Worm (Caenorhabditis elegans): Measurements from ENCODE around the gene ung-1.
A peak's percentile ranks its signal among the peaks of the same experiment; 100 is the strongest.

ung-1 gene

ce11 chrIII:11999543-11999942, 25.6 kb upstream of the ung-1 start:
- TF ChIP-seq nhr-237 (tag; optimal IDR thresholded peaks at IDR 0.05) (no peak), mab-5 (tag; optimal IDR thresholded peaks at IDR 0.05) (no peak), lin-11 (tag; optimal IDR thresholded peaks at IDR 0.05) (no peak), R02D3.7 (tag; optimal IDR thresholded peaks at IDR 0.05) (no peak), F13H6.1 (tag; optimal IDR thresholded peaks at IDR 0.05) (no peak), C34F6.9 (tag; optimal IDR thresholded peaks at IDR 0.05) (no peak), blmp-1 (tag; optimal IDR thresholded peaks at IDR 0.05; ENCODE audit: insufficient read depth) (no peak)

- no peak for TF ChIP-seq nhr-6 (tag; optimal IDR thresholded peaks at IDR 0.05)
- no peak for TF ChIP-seq ceh-16 (tag; optimal IDR thresholded peaks at IDR 0.05)
- no peak for TF ChIP-seq ztf-1 (GFP tag; conservative IDR thresholded peaks at IDR 0.05)
- TF ChIP-seq mdl-1 (tag; optimal IDR thresholded peaks at IDR 0.05): no peak
Measured at ce11 chrIII:11995783-11996182, 21.9 kb upstream of the ung-1 start.

ce11 chrIII:11991654-11992292, 17.9 kb upstream of the ung-1 start:
- no peak for TF ChIP-seq sem-4 (tag; optimal IDR thresholded peaks at IDR 0.05)
- TF ChIP-seq Y55F3AM.14 (GFP tag; optimal IDR thresholded peaks at IDR 0.05): no peak
- TF ChIP-seq nhr-25 (tag; optimal IDR thresholded peaks at IDR 0.05): no peak
- no peak for TF ChIP-seq crh-2 (tag; optimal IDR thresholded peaks at IDR 0.05)
- no peak for TF ChIP-seq ztf-4 (tag; optimal IDR thresholded peaks at IDR 0.05)

- no peak for TF ChIP-seq unc-62 (GFP tag; optimal IDR thresholded peaks at IDR 0.05)
- no peak for TF ChIP-seq gmeb-1 (tag; optimal IDR thresholded peaks at IDR 0.05)
- no peak for TF ChIP-seq skn-1 (tag; optimal IDR thresholded peaks at IDR 0.05)
- no peak for TF ChIP-seq ceh-16 (tag; optimal IDR thresholded peaks at IDR 0.05)
- no peak for TF ChIP-seq peb-1 (tag; optimal IDR thresholded peaks at IDR 0.05)
- no peak for TF ChIP-seq nhr-77 (tag; optimal IDR thresholded peaks at IDR 0.05)
- TF ChIP-seq mab-5 (tag; optimal IDR thresholded peaks at IDR 0.05): no peak
- no peak for TF ChIP-seq ama-1 (optimal IDR thresholded peaks at IDR 0.05)
- TF ChIP-seq nhr-12 (tag; optimal IDR thresholded peaks at IDR 0.05): no peak
- TF ChIP-seq elt-3 (tag; optimal IDR thresholded peaks at IDR 0.05): no peak
- no peak for TF ChIP-seq R02D3.7 (tag; optimal IDR thresholded peaks at IDR 0.05)
- no peak for TF ChIP-seq nhr-237 (tag; optimal IDR thresholded peaks at IDR 0.05)
- no peak for TF ChIP-seq lin-39 (tag; optimal IDR thresholded peaks at IDR 0.05)
- no peak for TF ChIP-seq sem-4 (tag; optimal IDR thresholded peaks at IDR 0.05)
- TF ChIP-seq elt-1 (tag; optimal IDR thresholded peaks at IDR 0.05): no peak
- peak in 1 of 2 experiments; percentile 50 for TF ChIP-seq mdl-1 (tag; optimal IDR thresholded peaks at IDR 0.05)
- TF ChIP-seq lsy-2 (tag; optimal IDR thresholded peaks at IDR 0.05): no peak
- TF ChIP-seq snpc-4 (tag; optimal IDR thresholded peaks at IDR 0.05): no peak
- no peak for TF ChIP-seq ztf-4 (tag; optimal IDR thresholded peaks at IDR 0.05)
- TF ChIP-seq unc-39 (tag; optimal IDR thresholded peaks at IDR 0.05): no peak
- no peak for TF ChIP-seq nhr-11 (tag; optimal IDR thresholded peaks at IDR 0.05)
- TF ChIP-seq ZK546.5 (tag; optimal IDR thresholded peaks at IDR 0.05): no peak
- TF ChIP-seq nhr-21 (tag; optimal IDR thresholded peaks at IDR 0.05): peak; percentile 21
- no peak for TF ChIP-seq lin-13 (GFP tag; optimal IDR thresholded peaks at IDR 0.05)
- TF ChIP-seq aly-2 (tag; optimal IDR thresholded peaks at IDR 0.05): no peak
- no peak for TF ChIP-seq sma-9 (GFP tag; optimal IDR thresholded peaks at IDR 0.05)
- no peak for TF ChIP-seq sma-9 (tag; optimal IDR thresholded peaks at IDR 0.05)
- TF ChIP-seq ceh-82 (tag; optimal IDR thresholded peaks at IDR 0.05): no peak
- TF ChIP-seq dmd-4 (tag; optimal IDR thresholded peaks at IDR 0.05): no peak
- peak; percentile 8 for TF ChIP-seq sma-3 (GFP tag; optimal IDR thresholded peaks at IDR 0.05)
- peak; percentile 2 for TF ChIP-seq unc-55 (GFP tag; optimal IDR thresholded peaks at IDR 0.05)
- TF ChIP-seq nhr-10 (tag; optimal IDR thresholded peaks at IDR 0.05): no peak
- no peak for TF ChIP-seq F13H6.1 (tag; optimal IDR thresholded peaks at IDR 0.05)
- TF ChIP-seq Y55F3AM.14 (GFP tag; optimal IDR thresholded peaks at IDR 0.05): no peak
- TF ChIP-seq nhr-129 (tag; optimal IDR thresholded peaks at IDR 0.05): no peak
- TF ChIP-seq fos-1 (tag; optimal IDR thresholded peaks at IDR 0.05): no peak
- no peak for TF ChIP-seq egl-27 (tag; optimal IDR thresholded peaks at IDR 0.05)
- TF ChIP-seq blmp-1 (tag; optimal IDR thresholded peaks at IDR 0.05; ENCODE audit: insufficient read depth): no peak
- no peak for TF ChIP-seq nhr-23 (tag; optimal IDR thresholded peaks at IDR 0.05)
- no peak for TF ChIP-seq ztf-11 (tag; optimal IDR thresholded peaks at IDR 0.05)
- TF ChIP-seq C34F6.9 (tag; optimal IDR thresholded peaks at IDR 0.05): peak; percentile 27
- TF ChIP-seq lin-11 (tag; optimal IDR thresholded peaks at IDR 0.05): no peak
- peak; percentile 7 for TF ChIP-seq crh-2 (tag; optimal IDR thresholded peaks at IDR 0.05)
- TF ChIP-seq nhr-25 (tag; optimal IDR thresholded peaks at IDR 0.05): no peak
- TF ChIP-seq zag-1 (tag; optimal IDR thresholded peaks at IDR 0.05): no peak
- no peak for TF ChIP-seq ztf-1 (GFP tag; conservative IDR thresholded peaks at IDR 0.05)
Measured at ce11 chrIII:11989823-11990222, 15.9 kb upstream of the ung-1 start, which contains the start of gene wah-1. TSS of gene wah-1 (plus strand) at chrIII:11990167.

Measured in whole organism, L2 larva.